Fruit fly (Drosophila melanogaster) whole organism, embryonic: ENCODE measurements around the gene RNF220.
A peak's percentile ranks its signal among the peaks of the same experiment; 100 is the strongest.

Source experiments
- Awh ChIP-seq: fragments of 200-800 bp; sonication (Bioruptor generic); IDR thresholded peaks from 2 replicates; pipeline ENCODE4, ENCODE4 v1.3.6; 2022; ENCODE audit warnings: missing biosample characterization, missing genetic modification characterization
- CG10959 ChIP-seq: fragments of 200-800 bp; sonication (Bioruptor generic); IDR thresholded peaks from 2 replicates; pipeline ENCODE4 v1.3.6; 2022; ENCODE audit warnings: missing biosample characterization, missing genetic modification characterization
- CG12071 ChIP-seq: fragments of 200-800 bp; sonication (Bioruptor generic); optimal IDR thresholded peaks from 3 replicates; lab custom pipeline; 2018; ENCODE audit warnings: missing biosample characterization, mild to moderate bottlenecking, missing genetic modification characterization
- CG14441 ChIP-seq: fragments of 200-800 bp; sonication (Bioruptor generic); IDR thresholded peaks from 2 replicates; pipeline ENCODE4 v1.3.6; 2022; ENCODE audit warnings: missing biosample characterization, missing genetic modification characterization
- CG16863 ChIP-seq: fragments of 200-800 bp; sonication (Bioruptor generic); optimal IDR thresholded peaks from 3 replicates; lab custom pipeline; 2016; ENCODE audit warnings: missing biosample characterization, missing genetic modification characterization
- CG17829 ChIP-seq: fragments of 200-800 bp; optimal IDR thresholded peaks from 2 replicates; lab custom pipeline; 2019; ENCODE audit warnings: missing biosample characterization, mild to moderate bottlenecking, missing genetic modification characterization, moderate library complexity
- CG1832 ChIP-seq: fragments of 200-800 bp; sonication (Bioruptor generic); optimal IDR thresholded peaks from 2 replicates; lab custom pipeline; 2017; ENCODE audit warnings: missing biosample characterization, mild to moderate bottlenecking, missing genetic modification characterization, inconsistent platforms
- CG2129 ChIP-seq: fragments of 200-800 bp; sonication (Bioruptor generic); IDR thresholded peaks from 2 replicates; pipeline ENCODE4 v1.3.6; 2022; ENCODE audit warnings: missing biosample characterization, missing genetic modification characterization; ENCODE audit not compliant: partially characterized antibody
- CG30403 ChIP-seq: fragments of 200-800 bp; sonication (Bioruptor generic); optimal IDR thresholded peaks from 3 replicates; lab custom pipeline; 2016; ENCODE audit warnings: missing biosample characterization, missing genetic modification characterization
- CG34224 ChIP-seq: fragments of 200-800 bp; sonication (Bioruptor generic); IDR thresholded peaks from 3 replicates; pipeline ENCODE4 v1.3.6; 2022; ENCODE audit warnings: missing biosample characterization, missing genetic modification characterization; ENCODE audit not compliant: partially characterized antibody
- CG34376 ChIP-seq: fragments of 200-800 bp; sonication (Bioruptor generic); optimal IDR thresholded peaks from 2 replicates; lab custom pipeline; 2018; ENCODE audit warnings: missing biosample characterization, mild to moderate bottlenecking, missing genetic modification characterization
- CG42726 ChIP-seq: fragments of 200-800 bp; sonication (Bioruptor generic); IDR thresholded peaks from 2 replicates; pipeline ENCODE4 v1.3.6; 2022; ENCODE audit warnings: missing biosample characterization, missing genetic modification characterization; ENCODE audit not compliant: partially characterized antibody
- CG4328 ChIP-seq: fragments of 200-800 bp; sonication (Bioruptor generic); optimal IDR thresholded peaks from 3 replicates; lab custom pipeline; 2017; ENCODE audit warnings: missing biosample characterization, missing genetic modification reagents, missing genetic modification characterization
- CG43689 ChIP-seq: fragments of 200-800 bp; sonication (Bioruptor generic); IDR thresholded peaks from 2 replicates; pipeline ENCODE4 v1.3.6; 2022; ENCODE audit warnings: missing biosample characterization, missing genetic modification characterization
- CG5953 ChIP-seq: fragments of 200-800 bp; sonication (Bioruptor generic); IDR thresholded peaks from 2 replicates; pipeline ENCODE4 v1.3.6; 2022; ENCODE audit warnings: missing biosample characterization, missing genetic modification characterization
- CG6813 ChIP-seq: fragments of 200-800 bp; sonication (Bioruptor generic); optimal IDR thresholded peaks from 2 replicates; lab custom pipeline; 2017; ENCODE audit warnings: missing biosample characterization, missing genetic modification characterization, mild to moderate bottlenecking, moderate library complexity, missing genetic modification reagents
- CG7357 ChIP-seq: fragments of 200-800 bp; sonication (Bioruptor generic); IDR thresholded peaks from 3 replicates; pipeline ENCODE4 v1.3.6; 2022; ENCODE audit warnings: missing biosample characterization, missing genetic modification characterization
- CG7839 ChIP-seq: fragments of 200-800 bp; sonication (Bioruptor generic); optimal IDR thresholded peaks from 3 replicates; lab custom pipeline; 2018; ENCODE audit warnings: missing biosample characterization, mild to moderate bottlenecking, missing genetic modification characterization, moderate library complexity
- Dbx ChIP-seq: fragments of 200-800 bp; sonication (Bioruptor generic); IDR thresholded peaks from 3 replicates; pipeline ENCODE4 v1.3.6; 2022; ENCODE audit warnings: missing biosample characterization, missing genetic modification characterization
- Deaf1 ChIP-seq: fragments of 200-800 bp; optimal IDR thresholded peaks from 3 replicates; lab custom pipeline; 2019; ENCODE audit warnings: missing biosample characterization, mild to moderate bottlenecking, missing genetic modification characterization, moderate library complexity
- Eip74EF ChIP-seq, 2 experiments: fragments of 200-800 bp in 1 of 2; fragments of >200 bp in 1 of 2; sonication (Bioruptor generic) in 1 of 2; optimal IDR thresholded peaks; 2 replicates each; lab custom pipeline; 2017 to 2019; ENCODE audit warnings: missing biosample characterization in 2 of 2, missing genetic modification characterization in 2 of 2, mild to moderate bottlenecking in 1 of 2, moderate library complexity in 1 of 2
- Fer3 ChIP-seq: fragments of 200-800 bp; sonication (Bioruptor generic); optimal IDR thresholded peaks from 2 replicates; lab custom pipeline; 2018; ENCODE audit warnings: missing biosample characterization, mild to moderate bottlenecking, missing genetic modification characterization, moderate library complexity
- Hr78 ChIP-seq, 2 experiments: fragments of 200-800 bp in 1 of 2; fragments of >200 bp in 1 of 2; sonication (Bioruptor generic) in 1 of 2; optimal IDR thresholded peaks; 2 replicates each; lab custom pipeline; 2017 to 2019; ENCODE audit warnings: missing biosample characterization in 2 of 2, missing genetic modification characterization in 2 of 2, mild to moderate bottlenecking in 1 of 2, moderate library complexity in 1 of 2
- Oli ChIP-seq: fragments of 200-800 bp; sonication (Bioruptor generic); optimal IDR thresholded peaks from 2 replicates; lab custom pipeline; 2018; ENCODE audit warnings: missing biosample characterization, mild to moderate bottlenecking, missing genetic modification characterization, moderate library complexity
- Rx ChIP-seq: fragments of 200-800 bp; sonication (Bioruptor generic); IDR thresholded peaks from 2 replicates; pipeline ENCODE4 v1.3.6; 2022; ENCODE audit warnings: missing biosample characterization, missing genetic modification characterization
- abd-A ChIP-seq: fragments of 200-800 bp; sonication (Bioruptor generic); optimal IDR thresholded peaks from 3 replicates; lab custom pipeline; 2019; ENCODE audit warnings: missing biosample characterization, mild to moderate bottlenecking, missing genetic modification characterization, moderate library complexity
- bab2 ChIP-seq: fragments of 200-800 bp; sonication (Bioruptor generic); optimal IDR thresholded peaks from 2 replicates; lab custom pipeline; 2016; ENCODE audit warnings: missing biosample characterization, missing genetic modification characterization
- cg ChIP-seq: fragments of 200-800 bp; sonication (Bioruptor generic); optimal IDR thresholded peaks from 3 replicates; lab custom pipeline; 2019; ENCODE audit warnings: missing biosample characterization, mild to moderate bottlenecking, missing genetic modification characterization, moderate library complexity
- chinmo ChIP-seq: fragments of 200-800 bp; sonication (Bioruptor generic); IDR thresholded peaks from 4 replicates; pipeline ENCODE4 v1.3.6; 2022; ENCODE audit warnings: missing biosample characterization, missing genetic modification characterization; ENCODE audit not compliant: partially characterized antibody
- ems ChIP-seq: fragments of 200-800 bp; sonication (Bioruptor generic); optimal IDR thresholded peaks from 3 replicates; lab custom pipeline; 2016; ENCODE audit warnings: missing biosample characterization, missing genetic modification characterization
- ewg ChIP-seq: fragments of 200-800 bp; sonication (Bioruptor generic); optimal IDR thresholded peaks from 3 replicates; lab custom pipeline; 2017; ENCODE audit warnings: mild to moderate bottlenecking, missing biosample characterization, missing genetic modification reagents, missing genetic modification characterization
- grn ChIP-seq: fragments of 200-800 bp; sonication (Bioruptor generic); optimal IDR thresholded peaks from 3 replicates; lab custom pipeline; 2017; ENCODE audit warnings: missing biosample characterization, missing genetic modification characterization
- lab ChIP-seq: fragments of 200-800 bp; sonication (Bioruptor generic); optimal IDR thresholded peaks from 3 replicates; lab custom pipeline; 2017; ENCODE audit warnings: missing biosample characterization, missing genetic modification characterization, mild to moderate bottlenecking, moderate library complexity, missing genetic modification reagents
- lola ChIP-seq, 3 experiments: fragments of >200 bp in 2 of 3; fragments of 200-800 bp in 1 of 3; sonication (Bioruptor generic) in 1 of 3; optimal IDR thresholded peaks; 2 replicates each; lab custom pipeline; 2017 to 2019; ENCODE audit warnings: missing biosample characterization in 3 of 3, missing genetic modification characterization in 3 of 3, mild to moderate bottlenecking in 1 of 3, moderate library complexity in 1 of 3
- odd ChIP-seq: fragments of 200-800 bp; sonication (Bioruptor generic); optimal IDR thresholded peaks from 2 replicates; lab custom pipeline; 2017; ENCODE audit warnings: missing biosample characterization, mild to moderate bottlenecking, missing genetic modification characterization
- otp ChIP-seq: fragments of 200-800 bp; sonication (Bioruptor generic); IDR thresholded peaks from 3 replicates; pipeline ENCODE4, ENCODE4 v1.3.6; 2022; ENCODE audit warnings: missing biosample characterization, missing genetic modification characterization
- pb ChIP-seq: fragments of 200-800 bp; sonication (Bioruptor generic); optimal IDR thresholded peaks from 3 replicates; lab custom pipeline; 2016; ENCODE audit warnings: missing biosample characterization, missing genetic modification characterization
- pros ChIP-seq: fragments of 200-800 bp; sonication (Bioruptor generic); optimal IDR thresholded peaks from 3 replicates; lab custom pipeline; 2019; ENCODE audit warnings: missing biosample characterization, mild to moderate bottlenecking, missing genetic modification characterization, moderate library complexity
- ranshi ChIP-seq: fragments of 200-800 bp; sonication (Bioruptor generic); IDR thresholded peaks from 2 replicates; pipeline ENCODE4 v1.3.6; 2022; ENCODE audit warnings: missing biosample characterization, missing genetic modification characterization
- seq ChIP-seq: fragments of 200-800 bp; sonication (Bioruptor generic); IDR thresholded peaks from 2 replicates; pipeline ENCODE4 v1.3.6; 2022; ENCODE audit warnings: missing biosample characterization, missing genetic modification characterization
- so ChIP-seq: fragments of 200-800 bp; sonication (Bioruptor generic); IDR thresholded peaks from 3 replicates; pipeline ENCODE4 v1.3.6; 2022; ENCODE audit warnings: missing biosample characterization, missing genetic modification characterization
- ssp ChIP-seq: fragments of 200-800 bp; sonication (Bioruptor generic); IDR thresholded peaks from 2 replicates; pipeline ENCODE4 v1.3.6; 2022; ENCODE audit warnings: missing biosample characterization, missing genetic modification characterization
- tx ChIP-seq: fragments of 200-800 bp; sonication (Bioruptor generic); optimal IDR thresholded peaks from 2 replicates; lab custom pipeline; 2016; ENCODE audit warnings: missing biosample characterization, missing genetic modification characterization
- vvl ChIP-seq: fragments of 200-800 bp; sonication (Bioruptor generic); IDR thresholded peaks from 2 replicates; pipeline ENCODE4 v1.3.6; 2022; ENCODE audit warnings: missing biosample characterization, missing genetic modification characterization
- z ChIP-seq: fragments of 200-800 bp; sonication (Bioruptor generic); IDR thresholded peaks from 3 replicates; pipeline ENCODE4 v1.3.6; 2022; ENCODE audit warnings: missing biosample characterization, missing genetic modification characterization

RNF220 gene

DNA sequence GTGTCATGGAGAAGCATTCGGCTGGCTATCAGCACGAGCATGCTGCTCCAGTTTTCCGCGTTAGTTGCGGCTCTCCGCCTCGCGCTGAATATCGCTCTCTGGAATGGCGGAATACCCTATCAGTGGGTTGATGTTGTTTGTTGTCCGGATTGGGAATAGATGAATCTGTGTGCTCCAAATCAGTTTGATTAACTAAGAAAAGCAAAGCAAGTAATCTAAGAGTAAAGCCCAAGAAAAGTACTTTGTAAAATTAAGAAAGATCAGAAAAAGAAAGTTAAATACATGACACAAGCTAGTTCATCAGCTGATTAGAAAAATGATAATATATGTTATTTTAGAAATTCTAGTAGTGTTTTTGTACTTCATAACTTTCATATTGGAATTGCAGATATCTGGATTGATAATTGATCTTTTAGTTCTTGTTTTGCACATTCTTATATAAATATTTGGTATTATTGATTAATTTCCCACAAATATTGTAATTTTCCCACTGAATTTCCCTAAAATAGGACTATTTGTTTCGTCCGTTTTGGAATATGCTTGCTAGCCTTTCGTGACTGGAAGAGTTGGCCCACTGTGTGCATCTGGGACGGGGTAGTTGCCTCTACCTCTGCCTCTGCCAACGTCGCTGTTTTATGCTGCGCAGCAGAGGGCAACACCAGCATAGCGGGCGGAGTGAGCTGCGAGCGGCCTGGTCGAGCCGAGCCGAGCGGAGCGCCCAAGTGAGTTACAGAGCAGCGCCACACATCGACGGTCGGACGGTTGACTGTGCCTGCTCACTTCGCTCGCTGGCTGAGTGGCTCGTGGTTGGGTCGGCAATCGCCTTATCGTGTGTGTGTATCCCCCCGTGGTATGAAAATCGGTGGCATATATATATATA is 27.9 kb upstream of the RNF220 start (continued):
- TF ChIP-seq ewg (GFP tag; lab: Kevin White, UChicago) = peak; percentile 23
- TF ChIP-seq ems = peak; percentile 9
- peak; percentile 74 for TF ChIP-seq CG7839
- peak in 1 of 3 experiments; percentile 47 for TF ChIP-seq lola (GFP tag; optimal IDR thresholded peaks at IDR 0.05; lab: Kevin White, UChicago)
- 0 out of 2 replicates have a peak, but pooled peaks have one; percentile 4 for TF ChIP-seq CG5953 (GFP tag; lab: Robert Waterston, UW)
- peak; percentile 37; the same call in 1 of the 2 replicates for TF ChIP-seq ssp (GFP tag; lab: Robert Waterston, UW)
- peak; percentile 87 for TF ChIP-seq z (GFP tag; lab: Robert Waterston, UW)
- TF ChIP-seq CG1832 (GFP tag; lab: Kevin White, UChicago) = no peak
- peak; percentile 74 for TF ChIP-seq Oli (tag; lab: Kevin White, UChicago)
- 0 out of 3 replicates have a peak, but pooled peaks have one; percentile 6 for TF ChIP-seq CG7357 (GFP tag; lab: Robert Waterston, UW)
- peak; percentile 38 for TF ChIP-seq CG12071 (GFP tag; lab: Kevin White, UChicago)
- peak; percentile 60 for TF ChIP-seq CG17829 (tag; lab: Kevin White, UChicago)
- TF ChIP-seq vvl (GFP tag; lab: Robert Waterston, UW) = peak; percentile 38
- peak; percentile 18 for TF ChIP-seq Fer3 (tag; lab: Kevin White, UChicago)
- TF ChIP-seq Awh (GFP tag; lab: Robert Waterston, UW) = 0 out of 2 replicates have a peak, but pooled peaks have one; percentile 20
- TF ChIP-seq CG6813 (GFP tag; lab: Kevin White, UChicago) = peak; percentile 51

DNA sequence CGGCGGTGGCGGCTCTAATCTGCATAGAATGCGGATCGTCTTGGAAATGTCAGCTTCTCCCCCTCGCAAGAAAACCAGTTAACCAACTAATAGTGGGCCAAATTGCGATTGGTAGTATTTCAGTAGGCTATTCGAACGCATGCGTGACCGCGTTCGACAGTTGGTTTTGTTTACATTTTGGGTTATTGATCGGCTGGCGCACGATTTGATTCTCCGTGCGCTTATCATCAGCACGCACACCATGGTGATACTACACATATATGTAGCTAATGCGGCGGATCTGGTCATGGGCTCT is 27.3 kb upstream of the RNF220 start:
- TF ChIP-seq Hr78 (GFP tag; optimal IDR thresholded peaks at IDR 0.05; lab: Kevin White, UChicago) (peak in 1 of 2 experiments; percentile 25), ranshi (GFP tag; lab: Robert Waterston, UW) (no peak), lab (GFP tag; lab: Kevin White, UChicago) (no peak), pros (GFP tag; lab: Kevin White, UChicago) (peak; percentile 1), chinmo (GFP tag; lab: Robert Waterston, UW) (peak; percentile 98), CG43689 (no peak), tx (GFP tag; lab: Kevin White, UChicago) (no peak), odd (no peak), bab2 (no peak), seq (GFP tag; lab: Robert Waterston, UW) (no peak), Fer3 (tag; lab: Kevin White, UChicago) (no peak), CG42726 (0 out of 2 replicates have a peak, but pooled peaks have one; percentile 32), CG34376 (GFP tag; lab: Kevin White, UChicago) (peak; percentile 62), pb (no peak), grn (GFP tag; lab: Kevin White, UChicago) (peak; percentile 4), Dbx (GFP tag; lab: Robert Waterston, UW) (0 out of 3 replicates have a peak, but pooled peaks have one; percentile 7), CG34224 (no peak), cg (GFP tag; lab: Kevin White, UChicago) (peak; percentile 74), CG1832 (GFP tag; lab: Kevin White, UChicago) (no peak), CG2129 (GFP tag; lab: Robert Waterston, UW) (no peak), so (peak; percentile 65; the same call in 1 of the 3 replicates), CG4328 (GFP tag; lab: Kevin White, UChicago) (no peak), CG16863 (no peak), CG6813 (GFP tag; lab: Kevin White, UChicago) (no peak), CG30403 (GFP tag; lab: Kevin White, UChicago) (no peak), CG14441 (no peak), Rx (no peak), Deaf1 (tag; lab: Kevin White, UChicago) (peak; percentile 90), Eip74EF (GFP tag; optimal IDR thresholded peaks at IDR 0.05; lab: Kevin White, UChicago) (no peak), CG10959 (no peak), otp (no peak), abd-A (peak; percentile 44)
